Worm (Caenorhabditis elegans) whole organism, L4 larva: ENCODE results near the gene B0524.2.

ENCODE experiments used
- F37D6.2 ChIP-seq: sonication (generic microtip); optimal IDR thresholded peaks from 2 replicates; lab custom pipeline; 2016; ENCODE audit warnings: mild to moderate bottlenecking, missing genetic modification characterization, missing compliant biosample characterization
- ama-1 ChIP-seq: fragments of 150-350 bp; optimal IDR thresholded peaks from 2 replicates; lab custom pipeline; 2014; ENCODE audit warnings: inconsistent platforms, mixed read lengths
- ceh-32 ChIP-seq: sonication (generic microtip); optimal IDR thresholded peaks from 2 replicates; lab custom pipeline; 2016; ENCODE audit warnings: mild to moderate bottlenecking, missing genetic modification characterization, missing compliant biosample characterization; ENCODE audit not compliant: poor library complexity
- ces-1 ChIP-seq: fragments of 150-350 bp; sonication (generic microtip); optimal IDR thresholded peaks from 4 replicates; lab custom pipeline; 2014; ENCODE audit warnings: missing biosample characterization, missing genetic modification reagents, missing genetic modification characterization
- dpl-1 ChIP-seq: fragments of 150-350 bp; optimal IDR thresholded peaks from 2 replicates; lab custom pipeline; 2014; ENCODE audit warnings: missing biosample characterization, missing genetic modification reagents, missing genetic modification characterization
- jun-1 ChIP-seq: fragments of 150-350 bp; optimal IDR thresholded peaks from 2 replicates; lab custom pipeline; 2014; ENCODE audit warnings: missing biosample characterization, missing genetic modification reagents, missing genetic modification characterization
- lir-3 ChIP-seq: sonication (generic microtip); optimal IDR thresholded peaks from 2 replicates; lab custom pipeline; 2016; ENCODE audit warnings: mild to moderate bottlenecking, missing genetic modification characterization, missing compliant biosample characterization
- nhr-237 ChIP-seq: sonication (generic microtip); optimal IDR thresholded peaks from 2 replicates; lab custom pipeline; 2017; ENCODE audit warnings: missing biosample characterization, missing genetic modification characterization
- nhr-25 ChIP-seq: sonication (generic microtip); optimal IDR thresholded peaks from 2 replicates; lab custom pipeline; 2017; ENCODE audit warnings: missing genetic modification characterization, mild to moderate bottlenecking, missing compliant biosample characterization, antibody characterized with exemption, moderate library complexity, borderline replicate concordance; ENCODE audit not compliant: insufficient read depth
- rbr-2 ChIP-seq: sonication (generic microtip); optimal IDR thresholded peaks from 2 replicates; lab custom pipeline; 2016; ENCODE audit warnings: missing genotype, missing genetic modification characterization, missing compliant biosample characterization
- saeg-2 ChIP-seq: fragments of 200-800 bp; sonication (Bioruptor generic); IDR thresholded peaks from 2 replicates; pipeline ENCODE4 v1.3.6; 2022; ENCODE audit warnings: missing genetic modification reagents, missing genetic modification characterization, missing compliant biosample characterization
- zag-1 ChIP-seq: fragments of 150-350 bp; optimal IDR thresholded peaks from 2 replicates; lab custom pipeline; 2014; ENCODE audit warnings: missing biosample characterization, missing genetic modification characterization

- TF ChIP-seq F37D6.2 (tag; lab: Kevin White, UChicago), result no peak
- TF ChIP-seq ces-1, result no peak
- TF ChIP-seq ama-1, result no peak
- TF ChIP-seq dpl-1, result no peak
- TF ChIP-seq nhr-25, result no peak
- no peak for TF ChIP-seq zag-1
- no peak for TF ChIP-seq rbr-2 (tag; lab: Kevin White, UChicago)
- TF ChIP-seq jun-1, result no peak
- TF ChIP-seq lir-3 (tag; lab: Kevin White, UChicago), result no peak
- no peak for TF ChIP-seq nhr-237 (tag; lab: Kevin White, UChicago)
- no peak for TF ChIP-seq saeg-2 (GFP tag; lab: Robert Waterston, UW)
- TF ChIP-seq ceh-32 (tag; lab: Kevin White, UChicago), result no peak
These were observed 6.5 kb upstream of the B0524.2 start, which contains the start of gene B0524.3 for ce11 chrIII:1887354-1887753.
